Worm (Caenorhabditis elegans) whole organism, early embryonic: Measurements from ENCODE around the gene F11A10.5.

ENCODE experiments used
- ama-1 ChIP-seq: fragments of 150-350 bp; optimal IDR thresholded peaks from 2 replicates; lab custom pipeline; 2014
- ets-7 ChIP-seq: sonication (generic microtip); optimal IDR thresholded peaks from 2 replicates; lab custom pipeline; 2016; ENCODE audit warnings: missing genotype, missing genetic modification characterization, missing compliant biosample characterization
- flt-1 ChIP-seq: fragments of 200-800 bp; sonication (Bioruptor generic); IDR thresholded peaks from 2 replicates; pipeline ENCODE4 v1.3.6; 2022; ENCODE audit warnings: missing genetic modification characterization, missing compliant biosample characterization
- hmbx-1 ChIP-seq: sonication (generic microtip); optimal IDR thresholded peaks from 2 replicates; lab custom pipeline; 2016; ENCODE audit warnings: mild to moderate bottlenecking, missing genetic modification characterization, missing compliant biosample characterization
- hmg-4 ChIP-seq: fragments of 200-800 bp; sonication (Bioruptor generic); optimal IDR thresholded peaks from 2 replicates; lab custom pipeline; 2018; ENCODE audit warnings: mild to moderate bottlenecking, missing genetic modification characterization, missing compliant biosample characterization
- hnd-1 ChIP-seq: sonication (generic microtip); optimal IDR thresholded peaks from 2 replicates; lab custom pipeline; 2016; ENCODE audit warnings: missing genetic modification characterization, missing compliant biosample characterization
- pes-1 ChIP-seq: fragments of 200-800 bp; sonication (Bioruptor generic); IDR thresholded peaks from 2 replicates; pipeline ENCODE4 v1.3.6; 2022; ENCODE audit warnings: missing genetic modification reagents, missing genetic modification characterization, missing compliant biosample characterization
- tbx-11 ChIP-seq: fragments of 200-800 bp; sonication (Bioruptor generic); IDR thresholded peaks from 2 replicates; pipeline ENCODE4 v1.3.6; 2022; ENCODE audit warnings: missing genetic modification characterization, missing compliant biosample characterization
- tbx-37 ChIP-seq: fragments of 200-800 bp; sonication (Bioruptor generic); conservative IDR thresholded peaks from 2 replicates; pipeline ENCODE4 v1.3.6; 2022; ENCODE audit warnings: missing genetic modification reagents, missing genetic modification characterization, missing compliant biosample characterization
- tra-4 ChIP-seq: sonication (generic microtip); optimal IDR thresholded peaks from 2 replicates; lab custom pipeline; 2017; ENCODE audit warnings: missing genetic modification characterization, missing compliant biosample characterization

DNA sequence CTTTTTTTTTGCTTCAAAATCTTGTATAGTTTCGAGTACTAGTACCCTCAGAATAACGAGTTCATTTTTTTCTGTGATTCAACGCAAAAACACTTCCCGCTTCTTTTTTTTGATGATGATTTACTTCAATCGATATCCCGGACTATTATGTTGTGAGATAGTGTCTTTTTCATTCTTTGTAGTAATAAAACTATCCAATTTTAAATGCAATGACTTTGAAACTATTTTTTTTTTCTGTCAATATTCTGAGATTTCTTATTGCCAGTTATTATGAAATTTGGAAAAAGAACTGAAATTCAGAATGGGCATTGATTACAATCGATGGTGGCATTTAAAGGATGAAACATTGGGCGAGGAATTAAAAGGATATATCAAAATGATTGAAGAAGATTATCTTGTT lies 11.6 kb downstream of the F11A10.5 start, which contains the start of gene M18.3:
- TF ChIP-seq ama-1 (lab: Kevin White, UChicago) = no peak
- no peak for TF ChIP-seq tra-4 (tag; lab: Kevin White, UChicago)
- TF ChIP-seq tbx-11 = no peak
- no peak for TF ChIP-seq hnd-1 (tag; lab: Kevin White, UChicago)
- TF ChIP-seq pes-1 (GFP tag; lab: Robert Waterston, UW) = no peak
- no peak for TF ChIP-seq flt-1 (GFP tag; lab: Robert Waterston, UW)
- no peak for TF ChIP-seq hmbx-1 (tag; lab: Kevin White, UChicago)
- TF ChIP-seq ets-7 (tag; lab: Kevin White, UChicago) = no peak
- no peak for TF ChIP-seq tbx-37 (GFP tag; lab: Robert Waterston, UW)
- no peak for TF ChIP-seq hmg-4 (GFP tag; lab: Kevin White, UChicago)
